Worm (Caenorhabditis elegans) whole organism, late embryonic: Measurements from ENCODE around the gene F53B3.5.

Experiments used
- ceh-18 ChIP-seq: sonication (generic microtip); optimal IDR thresholded peaks from 2 replicates; lab custom pipeline; 2016; ENCODE audit warnings: missing genetic modification characterization, missing compliant biosample characterization
- ceh-34 ChIP-seq: sonication (generic microtip); optimal IDR thresholded peaks from 2 replicates; lab custom pipeline; 2016; ENCODE audit warnings: mild to moderate bottlenecking, missing genetic modification characterization, missing compliant biosample characterization
- elt-2 ChIP-seq: sonication (generic microtip); optimal IDR thresholded peaks from 2 replicates; lab custom pipeline; 2016; ENCODE audit warnings: missing genetic modification reagents, missing genetic modification characterization, missing compliant biosample characterization
- hlh-8 ChIP-seq: sonication (generic microtip); optimal IDR thresholded peaks from 2 replicates; lab custom pipeline; 2016; ENCODE audit warnings: missing genotype, missing genetic modification characterization, missing compliant biosample characterization
- nhr-232 ChIP-seq: sonication (generic microtip); optimal IDR thresholded peaks from 2 replicates; lab custom pipeline; 2016; ENCODE audit warnings: missing genetic modification characterization, missing compliant biosample characterization
- pha-4 ChIP-seq: fragments of 150-350 bp; optimal IDR thresholded peaks from 2 replicates; lab custom pipeline; 2018; ENCODE audit warnings: missing biosample characterization, missing genetic modification reagents, missing genetic modification characterization
- rnt-1 ChIP-seq: sonication (generic microtip); optimal IDR thresholded peaks from 2 replicates; lab custom pipeline; 2016; ENCODE audit warnings: missing genetic modification characterization, missing compliant biosample characterization
- tbx-7 ChIP-seq: sonication (generic microtip); optimal IDR thresholded peaks from 2 replicates; lab custom pipeline; 2016; ENCODE audit warnings: missing genotype, missing genetic modification characterization, missing compliant biosample characterization

ce11 chrX:2898256-2898655 lies 18.9 kb upstream of the F53B3.5 start, which contains the start of gene F52B10.3:
- TF ChIP-seq elt-2 (tag; lab: Kevin White, UChicago) (peak; percentile 1), pha-4 (tag; lab: Kevin White, UChicago) (no peak), tbx-7 (tag; lab: Kevin White, UChicago) (no peak), ceh-18 (no peak), rnt-1 (tag; lab: Kevin White, UChicago) (no peak), ceh-34 (tag; lab: Kevin White, UChicago) (no peak), nhr-232 (tag; lab: Kevin White, UChicago) (no peak), hlh-8 (tag; lab: Kevin White, UChicago) (no peak)
